Worm (Caenorhabditis elegans) whole organism, dauer: ENCODE data around the gene pitr-3.

Experiments
- unc-62 ChIP-seq: sonication (generic microtip); optimal IDR thresholded peaks from 2 replicates; lab custom pipeline; 2017; ENCODE audit warnings: missing biosample characterization, missing genetic modification reagents, missing genetic modification characterization

Gene pitr-3

DNA sequence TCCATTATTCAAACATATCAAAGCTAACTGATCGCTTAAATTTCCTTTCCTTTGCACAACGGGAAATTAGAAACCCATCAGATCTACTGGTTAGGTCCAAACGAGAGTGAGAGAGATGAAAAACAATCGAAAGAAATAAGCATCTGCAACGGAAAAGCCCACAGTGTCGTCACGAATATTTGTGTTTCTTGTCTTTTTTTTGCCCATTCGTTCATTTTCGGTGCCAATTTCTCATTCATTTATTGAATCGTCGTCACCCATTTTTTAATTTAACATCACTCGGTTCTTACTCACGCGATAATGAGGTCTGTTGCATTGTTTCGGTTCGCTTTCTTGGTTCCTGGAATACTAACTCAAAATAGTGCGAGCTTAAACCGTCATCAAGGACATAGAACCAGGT is 17.0 kb downstream of the pitr-3 start, which contains the start of gene F21C10.6:
F21C10.6 (plus strand) TSS at position 301 of the 400 bp plus-strand sequence.
- no peak for TF ChIP-seq unc-62 (GFP tag; lab: Kevin White, UChicago)

DNA sequence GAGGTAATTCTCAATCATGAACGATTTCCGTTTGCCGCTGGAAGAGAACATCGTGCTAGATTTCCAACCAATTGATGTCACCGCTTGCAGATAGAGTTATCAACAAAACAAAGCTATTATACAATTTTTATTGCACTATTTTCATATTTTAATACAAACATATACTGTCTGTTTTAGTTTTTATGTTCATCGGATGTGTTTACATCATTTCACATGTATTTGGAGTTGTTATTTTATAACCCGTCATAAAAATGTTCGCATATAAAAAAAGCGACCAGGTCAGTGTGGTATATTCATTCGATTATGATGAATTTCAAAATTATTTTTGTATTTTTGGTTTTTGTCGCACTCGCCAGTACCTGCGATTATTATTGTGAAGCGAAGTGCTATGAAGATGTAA is 18.0 kb downstream of the pitr-3 start, which contains the start of gene F21C10.11:
F21C10.11 (plus strand) TSS at position 301 of the 400 bp plus-strand sequence.
- no peak for TF ChIP-seq unc-62 (GFP tag; lab: Kevin White, UChicago)

DNA sequence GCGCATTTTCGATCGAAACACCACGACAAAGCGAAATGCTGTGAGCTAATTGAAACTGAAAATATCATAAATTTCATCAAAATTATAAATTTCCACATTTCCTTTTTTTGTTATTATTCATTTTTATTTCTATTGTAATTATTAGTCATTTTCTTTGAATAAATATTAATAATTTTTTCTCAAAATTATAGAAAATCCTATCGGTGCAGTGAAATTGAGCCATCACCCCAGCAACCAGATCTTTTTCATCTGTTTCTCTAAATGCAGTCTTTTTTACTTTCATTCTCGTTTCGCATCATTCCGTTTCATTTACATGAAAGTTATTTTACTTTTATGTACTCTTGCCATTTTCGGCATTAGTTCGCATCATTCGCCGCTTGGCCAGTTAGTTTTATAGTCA is 19.2 kb downstream of the pitr-3 start, which contains the start of gene F21C10.13:
F21C10.13 (plus strand) TSS at position 301 of the 400 bp plus-strand sequence.
- TF ChIP-seq unc-62 (GFP tag; lab: Kevin White, UChicago), result no peak

DNA sequence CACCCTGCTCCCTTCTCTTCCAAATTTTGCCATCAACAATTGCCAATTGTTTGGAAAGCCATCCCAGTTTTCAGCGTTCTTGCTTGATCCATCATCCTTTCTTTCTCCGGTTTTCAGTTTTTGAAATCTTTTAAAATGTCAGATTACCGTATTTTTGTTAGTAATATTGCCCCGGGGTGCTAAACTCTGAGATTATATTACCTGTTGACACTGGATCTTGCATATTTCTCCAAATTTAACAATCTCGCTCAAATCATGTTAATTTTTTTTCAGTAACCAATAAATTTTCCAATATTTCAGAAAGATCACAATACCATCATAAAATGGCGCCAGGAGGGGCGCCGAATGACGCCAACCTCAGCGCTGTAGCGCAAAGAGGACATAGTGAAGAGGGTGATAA is 28.7 kb downstream of the pitr-3 start, which contains the start of gene F21C10.7:
F21C10.7 (plus strand) TSS at position 301 of the 400 bp plus-strand sequence.
- no peak for TF ChIP-seq unc-62 (GFP tag; lab: Kevin White, UChicago)

DNA sequence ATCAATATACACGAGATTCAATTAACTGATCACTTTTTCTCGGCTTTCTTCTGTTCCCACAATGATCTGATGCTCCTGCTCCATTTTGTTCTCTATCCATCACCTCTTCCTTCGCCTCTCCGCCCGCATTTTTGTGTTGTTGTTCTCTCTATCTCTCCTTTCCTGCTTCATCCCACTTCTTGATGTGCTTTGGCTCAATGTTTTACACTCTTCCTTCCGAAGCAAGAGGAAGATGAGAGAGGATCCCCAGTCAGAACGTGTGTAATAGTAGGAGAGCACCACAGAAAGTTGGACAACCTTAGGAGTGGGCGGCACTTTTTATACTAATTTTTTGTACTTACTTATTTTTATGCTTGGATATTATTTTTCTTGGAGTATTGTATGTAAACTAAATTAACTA is 29.2 kb downstream of the pitr-3 start:
- TF ChIP-seq unc-62 (GFP tag; lab: Kevin White, UChicago), result no peak

DNA sequence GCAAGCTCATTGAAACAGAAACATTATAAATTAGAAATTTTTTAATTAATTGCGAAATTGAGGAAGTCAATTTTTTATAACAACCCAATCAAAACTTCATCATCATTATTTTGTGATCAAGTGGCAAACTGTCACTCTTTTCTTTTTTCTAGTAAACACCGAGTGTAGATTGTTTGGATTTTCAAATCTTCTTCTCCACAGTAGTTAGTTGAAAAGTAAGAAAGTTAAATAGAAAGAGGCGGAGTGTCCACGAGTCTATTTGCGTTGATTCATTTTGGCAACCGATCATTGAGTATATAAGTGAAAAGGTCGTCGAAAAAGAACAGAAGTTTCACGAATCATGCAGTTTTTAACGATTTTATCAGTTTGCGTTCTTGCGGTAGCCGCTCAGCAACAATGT is 31.9 kb downstream of the pitr-3 start, which contains the start of gene pqn-31:
pqn-31 (plus strand) TSS at position 301 of the 400 bp plus-strand sequence.
- TF ChIP-seq unc-62 (GFP tag; lab: Kevin White, UChicago), result no peak

DNA sequence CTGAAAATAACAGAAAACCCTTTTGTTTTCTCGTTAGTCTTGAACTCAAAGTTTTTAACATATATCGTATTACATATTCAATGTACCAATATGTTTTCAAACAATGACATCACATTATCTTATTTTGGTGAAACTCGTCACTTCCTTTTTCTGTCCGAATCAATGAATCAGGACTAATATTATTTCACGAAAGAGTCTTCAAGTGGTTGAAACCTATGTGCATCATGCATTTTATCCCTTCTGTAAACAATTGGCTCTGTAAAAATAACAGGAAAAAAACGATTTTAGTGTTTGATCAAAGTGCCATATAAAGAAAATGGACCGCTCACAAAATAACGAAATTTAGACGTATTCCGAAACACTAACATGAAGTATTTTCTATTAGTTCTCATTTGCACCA is 33.0 kb downstream of the pitr-3 start, which contains the start of gene F21C10.18:
F21C10.18 (plus strand) TSS at position 301 of the 400 bp plus-strand sequence.
- TF ChIP-seq unc-62 (GFP tag; lab: Kevin White, UChicago), result no peak

DNA sequence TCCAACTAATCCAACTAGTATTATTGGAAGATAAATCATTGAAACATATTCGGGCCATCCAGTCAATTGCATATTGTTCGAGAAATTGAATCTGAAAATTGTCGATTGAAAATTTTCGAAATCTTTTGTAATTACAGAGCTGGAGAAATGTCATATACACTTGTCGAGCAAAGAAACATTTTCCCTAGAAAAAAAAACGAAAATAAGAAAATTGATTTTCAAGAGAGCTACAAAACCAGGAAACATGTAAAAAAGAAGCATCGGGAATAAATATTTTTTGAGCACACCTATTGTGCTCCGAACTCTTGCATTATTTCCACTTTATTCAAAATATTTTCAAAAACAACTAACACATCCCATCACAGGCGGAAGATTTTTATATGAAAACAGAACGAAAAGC is 40.1 kb downstream of the pitr-3 start, which contains the start of gene frpr-6:
frpr-6 (minus strand) TSS at position 101 of the 400 bp plus-strand sequence.
- no peak for TF ChIP-seq unc-62 (GFP tag; lab: Kevin White, UChicago)

DNA sequence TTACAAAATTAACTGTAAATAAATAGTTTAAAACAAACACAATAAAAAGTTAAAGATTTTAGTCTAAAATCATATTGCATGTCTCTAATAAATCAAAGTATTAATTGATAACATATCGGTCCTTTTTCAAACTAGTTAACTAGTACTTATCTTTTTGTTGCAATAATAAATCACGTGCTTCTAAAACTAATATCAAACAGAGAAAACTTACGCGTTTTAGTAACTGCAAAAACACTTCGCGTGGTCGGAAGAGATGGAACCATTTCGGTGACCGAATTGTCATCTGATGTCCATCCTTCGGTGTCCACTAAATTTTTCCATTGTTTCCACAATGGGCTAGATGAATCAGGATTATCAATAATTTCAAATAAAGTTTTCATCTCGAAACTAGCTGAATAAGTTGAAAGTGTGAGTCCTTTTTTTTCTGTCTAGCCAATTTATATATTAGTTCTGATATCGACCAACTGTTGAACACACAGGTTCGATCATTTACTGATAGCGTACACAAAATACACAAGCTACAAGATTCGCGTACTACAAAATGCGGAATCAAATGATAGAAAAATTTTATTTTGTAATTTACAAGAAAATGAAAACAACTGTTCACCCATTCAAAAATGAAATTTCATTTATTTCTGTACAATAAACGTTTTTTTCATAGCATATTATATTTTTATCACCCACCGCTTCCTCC is 42.8 kb downstream of the pitr-3 start, which contains the start of gene F21C10.9:
F21C10.9 (minus strand) TSS at position 417 of the 694 bp plus-strand sequence.
- no peak for TF ChIP-seq unc-62 (GFP tag; lab: Kevin White, UChicago)

DNA sequence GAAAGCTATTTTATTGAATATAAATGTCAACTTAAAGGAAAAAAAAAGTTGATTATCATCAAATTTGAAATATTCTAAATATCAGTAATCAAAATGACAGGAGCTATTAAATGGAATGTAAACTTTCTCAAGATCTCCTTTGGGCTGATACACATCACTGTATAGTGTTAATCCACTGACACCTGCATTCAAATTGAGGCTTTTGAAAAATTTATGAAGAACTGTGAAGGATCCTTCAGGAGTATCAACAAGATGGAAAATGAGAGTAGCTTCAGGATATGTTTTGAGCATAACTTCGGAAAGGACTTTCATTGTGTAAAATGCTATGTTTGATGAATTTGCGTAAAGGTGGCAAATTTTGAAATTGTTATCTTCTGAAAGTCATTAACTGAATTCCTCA is 44.0 kb downstream of the pitr-3 start:
- no peak for TF ChIP-seq unc-62 (GFP tag; lab: Kevin White, UChicago)

DNA sequence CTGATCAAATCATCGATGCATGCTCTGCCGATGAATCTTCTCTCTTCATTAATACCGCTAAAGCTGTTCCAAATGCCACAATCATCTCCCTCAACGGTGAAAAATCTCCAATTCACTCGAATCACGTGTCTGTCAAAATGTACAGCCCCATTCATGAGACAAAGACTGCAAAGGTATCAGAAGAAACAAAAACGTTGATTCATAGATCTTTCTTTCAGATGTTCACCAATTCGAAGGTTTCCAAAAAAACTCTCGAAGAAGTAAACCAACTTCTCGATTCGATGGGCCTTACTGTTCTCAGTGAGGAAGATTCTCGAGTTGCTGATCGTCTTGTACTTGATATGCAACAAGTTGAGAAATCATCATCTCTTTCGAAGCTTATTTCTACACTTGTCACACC is 44.5 kb downstream of the pitr-3 start:
- TF ChIP-seq unc-62 (GFP tag; lab: Kevin White, UChicago), result no peak

DNA sequence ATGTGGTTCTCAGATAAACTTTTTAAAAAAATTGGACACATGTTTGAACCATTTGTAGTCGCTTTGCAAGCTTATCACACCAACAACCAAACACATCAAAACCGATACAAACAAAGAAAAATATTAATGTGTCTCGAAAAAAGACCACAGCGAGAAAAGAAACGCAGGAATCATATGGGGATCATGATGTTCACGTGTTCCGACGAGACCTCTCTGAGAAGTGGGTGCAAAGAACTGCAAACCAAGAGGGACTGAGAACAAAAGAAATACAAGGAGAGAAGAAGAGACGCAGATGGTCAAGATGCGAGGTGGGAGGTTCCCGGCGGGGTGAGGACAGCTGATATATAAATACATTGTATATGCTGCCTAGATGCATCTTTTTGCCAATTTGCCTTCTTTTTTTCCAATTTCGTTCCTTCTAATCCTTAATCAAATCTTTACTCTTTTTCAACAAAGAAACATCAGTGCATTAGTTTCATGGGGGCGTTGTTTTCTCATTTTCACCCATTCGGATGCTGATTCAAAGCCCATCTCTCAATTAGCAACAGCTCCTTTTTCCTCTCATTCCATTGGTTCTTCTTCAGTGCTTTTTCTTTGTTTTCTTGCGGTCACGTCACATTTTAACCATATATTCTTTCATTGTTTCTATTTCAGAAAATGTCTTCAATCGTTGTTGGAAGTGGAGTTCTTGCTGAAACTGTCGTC is 45.4 kb downstream of the pitr-3 start, which contains the start of gene F21C10.10:
F21C10.10 (plus strand) TSS at position 655 of the 705 bp plus-strand sequence.
- no peak for TF ChIP-seq unc-62 (GFP tag; lab: Kevin White, UChicago)

DNA sequence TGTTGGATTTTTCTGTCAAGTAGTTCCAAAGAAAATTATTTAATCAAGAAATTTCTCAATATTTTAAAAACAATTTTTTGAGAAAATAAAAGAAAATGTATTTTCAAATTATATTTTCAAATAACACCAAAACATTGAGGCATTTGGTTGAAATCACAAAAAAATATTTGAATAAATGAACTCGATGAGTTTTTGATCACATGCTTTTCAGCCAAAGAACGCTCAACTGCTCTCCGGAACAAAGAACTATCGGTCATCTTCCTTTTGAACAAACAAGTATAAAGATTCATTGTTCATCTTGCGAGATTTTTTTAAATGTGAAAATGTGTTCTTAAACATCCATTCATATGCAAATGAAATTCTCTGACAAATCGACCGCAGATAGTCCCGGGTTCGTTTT is 46.2 kb downstream of the pitr-3 start:
- no peak for TF ChIP-seq unc-62 (GFP tag; lab: Kevin White, UChicago)

DNA sequence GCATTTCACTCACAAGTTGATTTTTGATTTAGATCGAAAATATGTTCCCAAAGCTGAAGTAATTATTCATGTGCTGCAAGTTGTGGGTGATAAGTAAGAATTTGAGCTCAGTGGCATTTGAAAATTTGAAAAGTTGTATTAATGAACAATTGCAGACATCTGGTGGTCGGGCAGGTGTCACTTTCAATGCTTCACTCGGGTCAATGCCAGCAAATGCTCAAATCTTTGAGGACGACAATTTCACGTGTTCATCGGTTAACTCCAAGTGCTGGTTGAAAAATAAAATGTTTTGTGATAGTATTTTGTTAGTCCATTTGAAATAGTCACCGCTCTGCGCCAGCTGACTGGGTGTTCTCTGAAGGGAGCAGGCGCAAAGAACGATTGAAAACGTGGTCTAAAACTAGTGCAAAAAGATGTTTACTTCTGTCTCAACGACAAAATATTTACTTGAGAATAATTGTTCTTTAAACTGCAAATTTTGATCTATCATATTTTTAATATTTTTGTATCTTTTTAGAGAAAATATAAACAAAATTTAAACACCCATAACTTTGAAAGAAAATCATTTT is 47.1 kb downstream of the pitr-3 start:
- no peak for TF ChIP-seq unc-62 (GFP tag; lab: Kevin White, UChicago)

DNA sequence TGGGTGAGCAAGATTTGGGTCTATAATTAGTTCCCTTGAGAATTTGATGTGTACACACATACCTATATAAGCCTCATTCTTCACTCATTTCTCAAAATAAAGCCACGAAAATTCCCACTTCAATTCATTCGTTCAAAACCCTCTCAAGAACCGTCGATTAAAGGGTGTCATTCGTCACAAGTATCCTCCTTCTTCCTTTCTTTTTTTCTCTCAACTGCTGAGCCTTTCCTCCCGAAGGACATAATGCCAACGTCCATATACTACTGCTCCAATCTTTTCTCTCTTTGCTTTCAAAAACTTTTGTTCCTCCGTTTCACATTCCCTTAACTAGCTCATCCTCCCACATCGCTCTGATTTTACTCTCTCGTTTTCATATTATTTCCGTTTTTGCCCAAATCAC is 49.0 kb downstream of the pitr-3 start, which contains the start of gene T27E4.1:
T27E4.1 (plus strand) TSS at position 137 of the 400 bp plus-strand sequence.
- TF ChIP-seq unc-62 (GFP tag; lab: Kevin White, UChicago), result no peak
